Worm (Caenorhabditis elegans) whole organism, L1 larva: Measurements from ENCODE around the gene C49C3.21.

Experiments used
- blmp-1 ChIP-seq: fragments of 150-350 bp; optimal IDR thresholded peaks from 2 replicates; lab custom pipeline; 2014; ENCODE audit warnings: missing biosample characterization, missing genetic modification characterization
- ceh-82 ChIP-seq, 3 experiments: fragments of 150-350 bp in 1 of 3; sonication (generic microtip) in 2 of 3; optimal IDR thresholded peaks; 2 replicates each; lab custom pipeline; 2014 to 2017; ENCODE audit warnings: missing biosample characterization in 3 of 3, missing genetic modification characterization in 3 of 3
- fkh-10 ChIP-seq: sonication (generic microtip); optimal IDR thresholded peaks from 2 replicates; lab custom pipeline; 2017; ENCODE audit warnings: missing biosample characterization, missing genetic modification reagents, missing genetic modification characterization
- isw-1 ChIP-seq: fragments of 200-800 bp; sonication (Bioruptor generic); IDR thresholded peaks from 2 replicates; pipeline ENCODE4 v1.3.6; 2022; ENCODE audit warnings: missing genetic modification characterization, missing compliant biosample characterization
- lir-3 ChIP-seq: sonication (generic microtip); optimal IDR thresholded peaks from 2 replicates; lab custom pipeline; 2016; ENCODE audit warnings: mild to moderate bottlenecking, missing genetic modification characterization, moderate library complexity, missing compliant biosample characterization; ENCODE audit not compliant: poor library complexity
- nhr-71 ChIP-seq: sonication (generic microtip); optimal IDR thresholded peaks from 2 replicates; lab custom pipeline; 2016; ENCODE audit warnings: mild to moderate bottlenecking, missing genetic modification characterization, moderate library complexity, missing compliant biosample characterization
- nhr-77 ChIP-seq: fragments of 150-350 bp; optimal IDR thresholded peaks from 2 replicates; lab custom pipeline; 2014; ENCODE audit warnings: missing biosample characterization, missing genetic modification characterization
- sptf-1 ChIP-seq: fragments of 150-350 bp; optimal IDR thresholded peaks from 2 replicates; lab custom pipeline; 2014; ENCODE audit warnings: missing biosample characterization, missing genetic modification characterization
- tbx-2 ChIP-seq: sonication (generic microtip); optimal IDR thresholded peaks from 2 replicates; lab custom pipeline; 2016; ENCODE audit warnings: missing genetic modification characterization, missing compliant biosample characterization
- ztf-11 ChIP-seq, 2 experiments: sonication (generic microtip); optimal IDR thresholded peaks; 2 replicates each; lab custom pipeline; 2016 to 2017; ENCODE audit warnings: missing genetic modification characterization in 2 of 2, missing biosample characterization in 1 of 2, missing compliant biosample characterization in 1 of 2

ce11 chrIV:17368292-17368691 lies 25.5 kb downstream of the C49C3.21 start, which contains the start of gene trh-1:
- TF ChIP-seq blmp-1 (tag; lab: Kevin White, UChicago) (no peak), tbx-2 (tag; lab: Kevin White, UChicago) (no peak), nhr-77 (tag; lab: Kevin White, UChicago) (no peak), fkh-10 (GFP tag; lab: Kevin White, UChicago) (no peak), ceh-82 (tag; optimal IDR thresholded peaks at IDR 0.05; lab: Kevin White, UChicago) (no peak), isw-1 (GFP tag; lab: Robert Waterston, UW) (no peak), sptf-1 (tag; lab: Kevin White, UChicago) (no peak), nhr-71 (tag; lab: Kevin White, UChicago) (no peak), lir-3 (tag; lab: Kevin White, UChicago) (no peak), ztf-11 (tag; optimal IDR thresholded peaks at IDR 0.05; lab: Kevin White, UChicago) (no peak)
